Fruit fly (Drosophila melanogaster): Measurements from ENCODE around the gene CG9784.
A peak's percentile ranks its signal among the peaks of the same experiment; 100 is the strongest.

Gene CG9784

DNA sequence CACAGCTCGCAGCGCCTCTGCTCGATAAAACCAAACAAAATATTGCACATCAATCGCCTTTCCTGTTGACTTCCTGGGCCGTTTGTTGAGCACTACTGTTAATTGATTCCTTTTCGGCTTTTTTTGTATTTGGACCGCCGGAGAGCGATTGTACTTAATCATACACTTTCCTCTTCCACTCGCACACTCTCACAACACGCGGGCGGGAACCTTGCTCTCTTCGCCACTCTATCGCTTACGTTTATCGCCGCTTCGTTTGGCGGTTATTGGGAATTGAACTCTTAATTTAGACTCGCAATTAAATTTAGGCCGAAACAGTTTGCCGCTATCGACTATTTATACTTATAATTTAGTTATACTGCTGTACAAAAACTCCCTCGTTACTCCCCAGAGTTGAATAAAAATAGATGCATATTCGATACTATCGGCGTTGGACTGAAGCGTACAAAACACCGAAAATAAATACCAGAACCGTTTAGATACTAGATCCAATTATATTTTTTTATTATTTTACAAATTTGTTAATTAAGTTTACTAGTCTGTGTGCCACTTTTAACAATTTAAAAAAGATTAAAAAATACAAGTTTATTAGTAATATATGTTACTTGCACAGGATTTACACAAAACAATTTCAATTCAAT, 45.4 kb downstream of the CG9784 start, which contains the start of gene Arp2 (continued):
- TF ChIP-seq HmgD (GFP tag; optimal IDR thresholded peaks at IDR 0.05) (no peak), chif (GFP tag; optimal IDR thresholded peaks at IDR 0.05) (no peak), CG6654 (GFP tag; optimal IDR thresholded peaks at IDR 0.05) (no peak), bsh (GFP tag; optimal IDR thresholded peaks at IDR 0.05) (no peak), CG30020 (tag; optimal IDR thresholded peaks at IDR 0.05) (peak; percentile 35), slp2 (GFP tag; optimal IDR thresholded peaks at IDR 0.05) (no peak), vnd (GFP tag; IDR thresholded peaks at IDR 0.05; ENCODE audit: partially characterized antibody) (peak; percentile 54; the same call in 1 of the 3 replicates), CG11398 (GFP tag; optimal IDR thresholded peaks at IDR 0.05) (no peak), twi (tag; optimal IDR thresholded peaks at IDR 0.05) (no peak), caup (GFP tag; optimal IDR thresholded peaks at IDR 0.05; ENCODE audit: severe bottlenecking) (no peak), stwl (tag; optimal IDR thresholded peaks at IDR 0.05) (peak; percentile 15), CG18619 (GFP tag; optimal IDR thresholded peaks at IDR 0.05) (no peak), CG2712 (tag; optimal IDR thresholded peaks at IDR 0.05) (peak; percentile 12), gro (GFP tag; optimal IDR thresholded peaks at IDR 0.05) (no peak), CG32532 (GFP tag; IDR thresholded peaks at IDR 0.05) (no peak), CG15514 (GFP tag; optimal IDR thresholded peaks at IDR 0.05) (peak; percentile 41), ro (GFP tag; IDR thresholded peaks at IDR 0.05) (no peak), gcm (GFP tag; optimal IDR thresholded peaks at IDR 0.05) (no peak), aop (GFP tag; IDR thresholded peaks at IDR 0.05) (no peak), CG15011 (GFP tag; optimal IDR thresholded peaks at IDR 0.05) (no peak), ranshi (GFP tag; IDR thresholded peaks at IDR 0.05) (no peak), CG3847 (GFP tag; IDR thresholded peaks at IDR 0.05) (no peak), bab2 (GFP tag; optimal IDR thresholded peaks at IDR 0.05) (no peak), hkb (optimal IDR thresholded peaks at IDR 0.05) (no peak), hkb (GFP tag; IDR thresholded peaks at IDR 0.05) (no peak), CG17328 (GFP tag; IDR thresholded peaks at IDR 0.05) (no peak), Dad (GFP tag; optimal IDR thresholded peaks at IDR 0.05) (no peak), CG16863 (GFP tag; optimal IDR thresholded peaks at IDR 0.05) (no peak), CG13123 (GFP tag; optimal IDR thresholded peaks at IDR 0.05) (no peak), odd (GFP tag; optimal IDR thresholded peaks at IDR 0.05) (no peak), p53 (GFP tag; optimal IDR thresholded peaks at IDR 0.05) (no peak), Eip74EF (GFP tag; optimal IDR thresholded peaks at IDR 0.05) (no peak), CG4282 (GFP tag; optimal IDR thresholded peaks at IDR 0.05) (no peak), Hr51 (GFP tag; optimal IDR thresholded peaks at IDR 0.05) (no peak), lab (GFP tag; optimal IDR thresholded peaks at IDR 0.05) (no peak), ci (GFP tag; IDR thresholded peaks at IDR 0.05) (0 out of 3 replicates have a peak, but pooled peaks have one; percentile 12), zf30C (GFP tag; optimal IDR thresholded peaks at IDR 0.05) (no peak), Nf-YC (tag; optimal IDR thresholded peaks at IDR 0.05) (no peak), Abd-B (GFP tag; optimal IDR thresholded peaks at IDR 0.05) (no peak), org-1 (GFP tag; optimal IDR thresholded peaks at IDR 0.05) (no peak), Kr (GFP tag; optimal IDR thresholded peaks at IDR 0.05) (no peak), CG42726 (GFP tag; IDR thresholded peaks at IDR 0.05; ENCODE audit: partially characterized antibody) (0 out of 2 replicates have a peak, but pooled peaks have one; percentile 3), CG14710 (tag; optimal IDR thresholded peaks at IDR 0.05) (peak; percentile 56), amos (GFP tag; IDR thresholded peaks at IDR 0.05; ENCODE audit: partially characterized antibody) (peak; percentile 72; the same call in 1 of the 2 replicates), Jarid2 (GFP tag; optimal IDR thresholded peaks at IDR 0.05) (no peak), ash1 (GFP tag; optimal IDR thresholded peaks at IDR 0.05) (no peak), CG18764 (GFP tag; optimal IDR thresholded peaks at IDR 0.05) (no peak), unc-4 (GFP tag; IDR thresholded peaks at IDR 0.05; ENCODE audit: partially characterized antibody) (peak; percentile 74), PHDP (tag; optimal IDR thresholded peaks at IDR 0.05) (no peak)
